Fruit fly (Drosophila melanogaster): ENCODE results near the gene ry.

DNA sequence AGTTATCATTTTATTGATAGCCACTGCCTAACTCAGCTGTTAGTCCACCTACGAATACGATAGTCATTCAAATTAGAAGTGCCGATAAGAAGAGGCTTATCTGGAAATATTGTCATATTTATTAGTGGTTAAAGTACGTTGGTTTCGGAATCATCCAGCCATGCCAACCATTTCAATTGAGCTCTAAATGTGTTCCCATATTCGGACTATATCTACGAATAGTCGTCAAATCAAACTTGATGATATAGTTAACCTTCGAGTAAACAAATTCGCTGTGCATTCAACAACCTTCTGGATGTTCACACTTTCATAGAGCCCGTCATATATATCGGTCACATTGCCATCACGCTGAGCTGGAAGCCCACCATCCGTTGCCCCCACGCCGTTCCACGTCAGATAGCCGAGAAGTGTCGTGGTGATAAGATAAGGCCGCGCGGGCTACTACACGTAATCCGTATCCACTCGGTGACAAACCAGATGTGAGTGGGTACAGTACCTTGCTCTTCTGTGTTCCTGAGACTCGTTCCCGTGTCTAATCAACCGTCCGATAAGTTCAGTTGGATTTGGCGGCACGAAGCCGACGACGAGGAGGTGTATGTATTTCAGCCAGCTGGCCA lies 13.9 kb upstream of the ry start:
- no peak for TF ChIP-seq pan (optimal IDR thresholded peaks at IDR 0.05)
- TF ChIP-seq usp (GFP tag; optimal IDR thresholded peaks at IDR 0.05) = no peak
- TF ChIP-seq EcR (GFP tag; optimal IDR thresholded peaks at IDR 0.05) = no peak
- TF ChIP-seq psq (optimal IDR thresholded peaks at IDR 0.05) = no peak
- TF ChIP-seq Dll (optimal IDR thresholded peaks at IDR 0.05) = no peak

Measured in whole organism.